Worm (Caenorhabditis elegans): ENCODE results near the gene sra-10.
A peak's percentile ranks its signal among the peaks of the same experiment; 100 is the strongest.

Gene sra-10

ce11 chrII:10872541-10872940 lies 22.4 kb downstream of the sra-10 start, which contains the start of the genes cyn-4 and copz-1 (continued):
- TF ChIP-seq gei-17 (GFP tag; optimal IDR thresholded peaks at IDR 0.05) = no peak
- TF ChIP-seq hsf-1 (GFP tag; IDR thresholded peaks at IDR 0.05) = no peak
- no peak for TF ChIP-seq lin-26 (GFP tag; IDR thresholded peaks at IDR 0.05)
- no peak for TF ChIP-seq Y95B8A.8 (GFP tag; IDR thresholded peaks at IDR 0.05)
- TF ChIP-seq ztf-18 (tag; optimal IDR thresholded peaks at IDR 0.05) = peak; percentile 6
- TF ChIP-seq F22D6.2 (tag; optimal IDR thresholded peaks at IDR 0.05) = no peak
- peak; percentile 84 for TF ChIP-seq dox-1 (GFP tag; IDR thresholded peaks at IDR 0.05)
- TF ChIP-seq ztf-22 (GFP tag; optimal IDR thresholded peaks at IDR 0.05) = no peak
- peak; percentile 22; the same call in 1 of the 2 replicates for TF ChIP-seq cebp-1 (GFP tag; IDR thresholded peaks at IDR 0.05)
- peak; percentile 73 for TF ChIP-seq cebp-1 (tag; optimal IDR thresholded peaks at IDR 0.05)
- peak; percentile 88 for TF ChIP-seq attf-5 (GFP tag; optimal IDR thresholded peaks at IDR 0.05)
- no peak for TF ChIP-seq mxl-1 (tag; optimal IDR thresholded peaks at IDR 0.05)
- TF ChIP-seq Y56A3A.18 (GFP tag; IDR thresholded peaks at IDR 0.05) = no peak
- no peak for TF ChIP-seq ccch-3 (GFP tag; optimal IDR thresholded peaks at IDR 0.05)
- TF ChIP-seq rpc-1 (optimal IDR thresholded peaks at IDR 0.05) = no peak
- no peak for TF ChIP-seq rpc-1 (tag; optimal IDR thresholded peaks at IDR 0.05)
- peak in 1 of 3 experiments; percentile 60 for TF ChIP-seq lin-35 (GFP tag; optimal IDR thresholded peaks at IDR 0.05)
- peak; percentile 33 for TF ChIP-seq him-1 (tag; optimal IDR thresholded peaks at IDR 0.05)
- TF ChIP-seq repo-1 (tag; optimal IDR thresholded peaks at IDR 0.05) = no peak
- TF ChIP-seq mcd-1 (GFP tag; IDR thresholded peaks at IDR 0.05) = peak; percentile 67
- TF ChIP-seq ceh-58 (GFP tag; IDR thresholded peaks at IDR 0.05) = no peak
- TF ChIP-seq let-526 (GFP tag; IDR thresholded peaks at IDR 0.05) = 0 out of 2 replicates have a peak, but pooled peaks have one; percentile 64
- no peak for TF ChIP-seq rec-8 (tag; optimal IDR thresholded peaks at IDR 0.05)
- TF ChIP-seq ets-4 (GFP tag; optimal IDR thresholded peaks at IDR 0.05) = no peak
- TF ChIP-seq hlh-12 (tag; optimal IDR thresholded peaks at IDR 0.05) = no peak
- TF ChIP-seq egl-18 (GFP tag; IDR thresholded peaks at IDR 0.05) = no peak
- TF ChIP-seq unc-130 (GFP tag; optimal IDR thresholded peaks at IDR 0.05) = peak; percentile 83
- no peak for TF ChIP-seq ceh-79 (tag; optimal IDR thresholded peaks at IDR 0.05)
- TF ChIP-seq F57A8.1 (GFP tag; optimal IDR thresholded peaks at IDR 0.05) = no peak
- no peak for TF ChIP-seq ama-1 (optimal IDR thresholded peaks at IDR 0.05)
- no peak for TF ChIP-seq ama-1 (GFP tag; optimal IDR thresholded peaks at IDR 0.05)
- TF ChIP-seq nfya-1 (tag; optimal IDR thresholded peaks at IDR 0.05; ENCODE audit: borderline replicate concordance, insufficient read depth) = no peak
- no peak for TF ChIP-seq hrde-1 (tag; optimal IDR thresholded peaks at IDR 0.05; ENCODE audit: borderline replicate concordance)
- no peak for TF ChIP-seq pbrm-1 (GFP tag; IDR thresholded peaks at IDR 0.05)
- peak; percentile 6 for TF ChIP-seq F23B12.7 (tag; optimal IDR thresholded peaks at IDR 0.05; ENCODE audit: insufficient read depth)
- no peak for TF ChIP-seq ztf-3 (GFP tag; optimal IDR thresholded peaks at IDR 0.05)
- TF ChIP-seq mel-28 (tag; optimal IDR thresholded peaks at IDR 0.05; ENCODE audit: borderline replicate concordance) = no peak
- peak; percentile 35 for TF ChIP-seq dpl-1 (GFP tag; optimal IDR thresholded peaks at IDR 0.05)
- 0 out of 2 replicates have a peak, but pooled peaks have one; percentile 37 for TF ChIP-seq ekl-4 (GFP tag; IDR thresholded peaks at IDR 0.05)
- peak; percentile 66 for TF ChIP-seq ceh-91 (GFP tag; IDR thresholded peaks at IDR 0.05)
- TF ChIP-seq ZK185.1 (tag; optimal IDR thresholded peaks at IDR 0.05; ENCODE audit: poor library complexity, severe bottlenecking) = peak; percentile 82
- no peak for TF ChIP-seq ceh-100 (GFP tag; IDR thresholded peaks at IDR 0.05)
- TF ChIP-seq akir-1 (GFP tag; optimal IDR thresholded peaks at IDR 0.05) = no peak
- 0 out of 2 replicates have a peak, but pooled peaks have one; percentile 49 for TF ChIP-seq ztf-28 (GFP tag; IDR thresholded peaks at IDR 0.05)
- TF ChIP-seq chd-7 (tag; optimal IDR thresholded peaks at IDR 0.05) = no peak
- no peak for TF ChIP-seq sea-2 (GFP tag; IDR thresholded peaks at IDR 0.05)
- no peak for TF ChIP-seq dpff-1 (tag; optimal IDR thresholded peaks at IDR 0.05)
- no peak for TF ChIP-seq F57C9.4 (tag; optimal IDR thresholded peaks at IDR 0.05)
- TF ChIP-seq K11D2.4 (GFP tag; IDR thresholded peaks at IDR 0.05) = no peak
- no peak for TF ChIP-seq mes-4 (tag; optimal IDR thresholded peaks at IDR 0.05)

All from whole organism, young adult.